Worm (Caenorhabditis elegans): ENCODE measurements around the gene C34C12.2.

- TF ChIP-seq flt-1 (GFP tag; IDR thresholded peaks at IDR 0.05) (no peak), cog-1 (tag; optimal IDR thresholded peaks at IDR 0.05) (no peak)
Measured at ce11 chrIII:3480236-3480635, 26.6 kb downstream of the C34C12.2 start.

All from whole organism, midembryonic.